Worm (Caenorhabditis elegans): ENCODE measurements around the gene C17A2.3.

C17A2.3 gene

DNA sequence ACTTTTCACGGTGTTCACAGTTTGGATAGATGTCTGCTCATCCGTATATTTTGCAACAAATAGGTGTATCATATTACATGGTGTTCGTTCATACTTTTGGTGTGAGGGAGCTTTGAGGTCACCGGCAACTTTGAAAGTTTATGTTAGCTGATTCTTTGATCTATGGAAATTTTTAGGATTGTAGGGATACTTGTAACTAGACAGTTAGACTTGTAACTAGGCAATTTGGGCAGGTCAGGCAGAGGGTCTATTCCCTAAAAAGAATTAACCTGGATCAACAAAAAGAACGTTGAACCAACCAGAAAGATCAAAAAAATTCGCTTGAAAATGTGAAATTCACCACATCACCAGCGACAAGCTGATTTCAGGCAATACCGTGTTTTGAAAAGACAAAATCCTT is 50.5 kb downstream of the C17A2.3 start:
- no peak for TF ChIP-seq zip-8 (tag; optimal IDR thresholded peaks at IDR 0.05)
- TF ChIP-seq ceh-83 (GFP tag; optimal IDR thresholded peaks at IDR 0.05), result no peak
- no peak for TF ChIP-seq drap-1 (GFP tag; optimal IDR thresholded peaks at IDR 0.05)
- TF ChIP-seq ztf-11 (tag; optimal IDR thresholded peaks at IDR 0.05), result no peak
- TF ChIP-seq unc-62 (GFP tag; optimal IDR thresholded peaks at IDR 0.05), result no peak

DNA sequence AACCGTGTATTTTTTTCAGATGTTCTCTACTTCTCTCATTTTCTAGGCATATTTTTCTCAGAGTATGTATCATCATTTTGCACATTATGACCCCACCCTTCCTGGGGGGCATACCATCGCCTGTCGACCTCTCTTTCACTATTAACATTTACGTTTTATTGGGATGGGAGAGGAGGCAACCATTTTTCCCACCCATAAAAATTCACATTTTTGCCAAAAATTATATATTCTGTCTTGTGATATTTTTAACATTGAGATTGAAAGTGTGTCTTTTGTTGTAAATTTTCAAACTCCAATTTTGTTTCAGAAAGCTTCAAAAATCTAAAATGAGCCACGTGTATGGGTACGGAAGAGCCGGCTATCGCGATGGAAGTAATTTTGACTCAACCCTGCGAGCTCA is 51.3 kb downstream of the C17A2.3 start, which contains the start of gene F53C3.7:
Gene F53C3.7 (plus strand): TSS at position 301 of the 400 bp plus-strand sequence.
- TF ChIP-seq nhr-76 (tag; optimal IDR thresholded peaks at IDR 0.05), result no peak
- TF ChIP-seq hlh-1 (tag; optimal IDR thresholded peaks at IDR 0.05), result no peak
- TF ChIP-seq ztf-11 (tag; optimal IDR thresholded peaks at IDR 0.05), result no peak
- TF ChIP-seq ces-1 (GFP tag; optimal IDR thresholded peaks at IDR 0.05), result no peak
- no peak for TF ChIP-seq nhr-28 (tag; optimal IDR thresholded peaks at IDR 0.05)
- TF ChIP-seq lin-13 (tag; optimal IDR thresholded peaks at IDR 0.05), result no peak
- no peak for TF ChIP-seq mep-1 (tag; optimal IDR thresholded peaks at IDR 0.05)

All from whole organism, mixed stage, embryonic.